Worm (Caenorhabditis elegans) whole organism, mixed stage, embryonic: ENCODE data around the gene adah-1.

Experiments
- elt-1 ChIP-seq: sonication (generic microtip); optimal IDR thresholded peaks from 2 replicates; lab custom pipeline; 2017; ENCODE audit warnings: missing genetic modification characterization, mild to moderate bottlenecking, missing compliant biosample characterization, antibody characterized with exemption, moderate library complexity, borderline replicate concordance; ENCODE audit not compliant: insufficient read depth
- lin-13 ChIP-seq: fragments of 150-350 bp; optimal IDR thresholded peaks from 2 replicates; lab custom pipeline; 2014; ENCODE audit warnings: missing biosample characterization, missing genetic modification characterization
- lsy-2 ChIP-seq: fragments of 150-350 bp; optimal IDR thresholded peaks from 2 replicates; lab custom pipeline; 2014; ENCODE audit warnings: missing biosample characterization, missing genetic modification characterization
- nhr-28 ChIP-seq: fragments of 150-350 bp; optimal IDR thresholded peaks from 2 replicates; lab custom pipeline; 2014; ENCODE audit warnings: missing biosample characterization, missing genetic modification characterization
- unc-62 ChIP-seq: fragments of 150-350 bp; optimal IDR thresholded peaks from 2 replicates; lab custom pipeline; 2014; ENCODE audit warnings: missing biosample characterization, missing genetic modification reagents, missing genetic modification characterization

- TF ChIP-seq lsy-2 (tag; lab: Kevin White, UChicago) (no peak), unc-62 (no peak), lin-13 (tag; lab: Kevin White, UChicago) (no peak), elt-1 (tag; lab: Kevin White, UChicago) (no peak), nhr-28 (no peak)
These were observed 37.2 kb upstream of the adah-1 start, which contains the start of gene prkl-1 for ce11 chrIV:6986835-6987234.
